Worm (Caenorhabditis elegans) whole organism, L4 larva: ENCODE results near the gene C56E6.4.

ENCODE experiments used
- F44E2.7 ChIP-seq: fragments of 200-800 bp; sonication (Bioruptor generic); IDR thresholded peaks from 2 replicates; pipeline ENCODE4 v2.1.2; 2022; ENCODE audit warnings: missing genetic modification characterization, missing compliant biosample characterization
- R02D3.7 ChIP-seq: fragments of 150-350 bp; sonication (generic microtip); optimal IDR thresholded peaks from 3 replicates; lab custom pipeline; 2014; ENCODE audit warnings: missing biosample characterization, missing genetic modification characterization
- T26A8.4 ChIP-seq: fragments of 200-800 bp; sonication (Bioruptor generic); IDR thresholded peaks from 2 replicates; pipeline ENCODE4 v1.3.6; 2022; ENCODE audit warnings: missing genetic modification characterization, missing compliant biosample characterization
- Y5F2A.4 ChIP-seq: fragments of 200-800 bp; sonication (Bioruptor generic); optimal IDR thresholded peaks from 2 replicates; lab custom pipeline; 2018; ENCODE audit warnings: mild to moderate bottlenecking, missing genetic modification characterization, missing compliant biosample characterization
- ZK337.2 ChIP-seq: fragments of 200-800 bp; sonication (Bioruptor generic); IDR thresholded peaks from 2 replicates; pipeline ENCODE4 v1.3.6; 2022; ENCODE audit warnings: missing genetic modification reagents, missing genetic modification characterization, missing compliant biosample characterization
- aha-1 ChIP-seq: fragments of 150-350 bp; peaks from one replicate; lab custom pipeline; 2014; ENCODE audit warnings: missing biosample characterization, missing genetic modification characterization
- aly-2 ChIP-seq: sonication (generic microtip); optimal IDR thresholded peaks from 2 replicates; lab custom pipeline; 2018; ENCODE audit warnings: missing biosample characterization, missing genetic modification characterization
- ama-1 ChIP-seq: fragments of 150-350 bp; optimal IDR thresholded peaks from 2 replicates; lab custom pipeline; 2014; ENCODE audit warnings: inconsistent platforms, mixed read lengths
- ceh-20 ChIP-seq: fragments of 200-800 bp; sonication (Bioruptor generic); IDR thresholded peaks from 2 replicates; pipeline ENCODE4 v1.3.6; 2022; ENCODE audit warnings: missing genetic modification reagents, missing genetic modification characterization, missing compliant biosample characterization
- ceh-32 ChIP-seq: sonication (generic microtip); optimal IDR thresholded peaks from 2 replicates; lab custom pipeline; 2016; ENCODE audit warnings: mild to moderate bottlenecking, missing genetic modification characterization, missing compliant biosample characterization; ENCODE audit not compliant: poor library complexity
- ceh-44 ChIP-seq: fragments of 200-800 bp; sonication (Bioruptor generic); IDR thresholded peaks from 2 replicates; pipeline ENCODE4 v1.3.6; 2022; ENCODE audit warnings: missing genetic modification reagents, missing genetic modification characterization, missing compliant biosample characterization
- ceh-62 ChIP-seq: sonication (generic microtip); optimal IDR thresholded peaks from 2 replicates; lab custom pipeline; 2017; ENCODE audit warnings: missing biosample characterization, missing genetic modification characterization
- ceh-82 ChIP-seq: sonication (generic microtip); optimal IDR thresholded peaks from 2 replicates; lab custom pipeline; 2017; ENCODE audit warnings: missing biosample characterization, missing genetic modification characterization
- ces-1 ChIP-seq: fragments of 150-350 bp; sonication (generic microtip); optimal IDR thresholded peaks from 4 replicates; lab custom pipeline; 2014; ENCODE audit warnings: missing biosample characterization, missing genetic modification reagents, missing genetic modification characterization
- daf-19 ChIP-seq: fragments of 200-800 bp; sonication (Bioruptor generic); conservative IDR thresholded peaks from 2 replicates; pipeline ENCODE4 v1.3.6; 2022; ENCODE audit warnings: missing genetic modification characterization, missing compliant biosample characterization
- dmd-8 ChIP-seq: fragments of 200-800 bp; sonication (Bioruptor generic); IDR thresholded peaks from 2 replicates; pipeline ENCODE4 v1.3.6; 2022; ENCODE audit warnings: missing genetic modification characterization, missing compliant biosample characterization
- fkh-10 ChIP-seq: fragments of 150-350 bp; optimal IDR thresholded peaks from 2 replicates; lab custom pipeline; 2014; ENCODE audit warnings: missing biosample characterization, missing genetic modification reagents, missing genetic modification characterization
- fos-1 ChIP-seq: fragments of 150-350 bp; optimal IDR thresholded peaks from 2 replicates; lab custom pipeline; 2014; ENCODE audit warnings: missing biosample characterization, missing genetic modification characterization
- hlh-30 ChIP-seq: sonication (generic microtip); optimal IDR thresholded peaks from 2 replicates; lab custom pipeline; 2017; ENCODE audit warnings: antibody characterized with exemption, mild to moderate bottlenecking, missing genetic modification characterization, missing compliant biosample characterization; ENCODE audit not compliant: insufficient read depth
- lim-7 ChIP-seq: fragments of 200-800 bp; sonication (Bioruptor generic); IDR thresholded peaks from 2 replicates; pipeline ENCODE4 v1.3.6; 2022; ENCODE audit warnings: missing genetic modification characterization, missing compliant biosample characterization
- lin-1 ChIP-seq: fragments of 200-800 bp; sonication (Bioruptor generic); IDR thresholded peaks from 2 replicates; pipeline ENCODE4 v1.3.6; 2022; ENCODE audit warnings: missing genetic modification reagents, missing genetic modification characterization, missing compliant biosample characterization
- lin-13 ChIP-seq: fragments of 150-350 bp; optimal IDR thresholded peaks from 2 replicates; lab custom pipeline; 2014; ENCODE audit warnings: missing biosample characterization, missing genetic modification reagents, missing genetic modification characterization
- lin-29 ChIP-seq: fragments of 200-800 bp; sonication (Bioruptor generic); IDR thresholded peaks from 2 replicates; pipeline ENCODE4 v1.3.6; 2022; ENCODE audit warnings: missing genetic modification reagents, missing genetic modification characterization, missing compliant biosample characterization
- lin-38 ChIP-seq: fragments of 200-800 bp; sonication (Bioruptor generic); IDR thresholded peaks from 2 replicates; pipeline ENCODE4 v1.3.6; 2022; ENCODE audit warnings: missing genetic modification reagents, missing genetic modification characterization, missing compliant biosample characterization
- lin-39 ChIP-seq: fragments of 150-350 bp; optimal IDR thresholded peaks from 2 replicates; lab custom pipeline; 2014; ENCODE audit warnings: missing biosample characterization, missing genetic modification reagents, missing genetic modification characterization
- madf-5 ChIP-seq, 2 experiments: fragments of 200-800 bp; sonication (Bioruptor generic); IDR thresholded peaks; 2 replicates each; pipeline ENCODE4 v1.3.6; 2022; ENCODE audit warnings: missing compliant biosample characterization in 2 of 2, missing genetic modification characterization in 2 of 2
- madf-9 ChIP-seq: fragments of 200-800 bp; sonication (Bioruptor generic); conservative IDR thresholded peaks from 2 replicates; pipeline ENCODE4 v1.3.6; 2022; ENCODE audit warnings: missing genetic modification reagents, missing genetic modification characterization, missing compliant biosample characterization
- mdl-1 ChIP-seq, 2 experiments: fragments of 150-350 bp in 1 of 2; sonication (generic microtip) in 1 of 2; optimal IDR thresholded peaks; 2 replicates each; lab custom pipeline; 2014 to 2017; ENCODE audit warnings: missing biosample characterization in 2 of 2, missing genetic modification characterization in 2 of 2
- mep-1 ChIP-seq: fragments of 150-350 bp; sonication (generic microtip); optimal IDR thresholded peaks from 3 replicates; lab custom pipeline; 2014; ENCODE audit warnings: missing biosample characterization, missing genetic modification characterization
- mxl-3 ChIP-seq: fragments of 200-800 bp; sonication (Bioruptor generic); optimal IDR thresholded peaks from 2 replicates; lab custom pipeline; 2018; ENCODE audit warnings: mild to moderate bottlenecking, missing genetic modification characterization, missing compliant biosample characterization
- nhr-10 ChIP-seq: fragments of 150-350 bp; optimal IDR thresholded peaks from 2 replicates; lab custom pipeline; 2014; ENCODE audit warnings: missing biosample characterization, missing genetic modification characterization
- nhr-11 ChIP-seq: fragments of 150-350 bp; optimal IDR thresholded peaks from 2 replicates; lab custom pipeline; 2014; ENCODE audit warnings: missing biosample characterization, missing genetic modification characterization
- nhr-111 ChIP-seq: fragments of 200-800 bp; sonication (Bioruptor generic); optimal IDR thresholded peaks from 2 replicates; lab custom pipeline; 2018; ENCODE audit warnings: mild to moderate bottlenecking, missing genetic modification characterization, missing compliant biosample characterization
- nhr-237 ChIP-seq: sonication (generic microtip); optimal IDR thresholded peaks from 2 replicates; lab custom pipeline; 2017; ENCODE audit warnings: missing biosample characterization, missing genetic modification characterization
- nhr-25 ChIP-seq: sonication (generic microtip); optimal IDR thresholded peaks from 2 replicates; lab custom pipeline; 2017; ENCODE audit warnings: missing genetic modification characterization, mild to moderate bottlenecking, missing compliant biosample characterization, antibody characterized with exemption, moderate library complexity, borderline replicate concordance; ENCODE audit not compliant: insufficient read depth
- nhr-28 ChIP-seq: fragments of 150-350 bp; optimal IDR thresholded peaks from 2 replicates; lab custom pipeline; 2014; ENCODE audit warnings: missing biosample characterization, missing genetic modification characterization
- nhr-42 ChIP-seq: fragments of 200-800 bp; sonication (Bioruptor generic); IDR thresholded peaks from 2 replicates; pipeline ENCODE4 v1.3.6; 2022; ENCODE audit warnings: missing genetic modification characterization, missing compliant biosample characterization
- nhr-48 ChIP-seq: sonication (generic microtip); optimal IDR thresholded peaks from 2 replicates; lab custom pipeline; 2016; ENCODE audit warnings: mild to moderate bottlenecking, missing genetic modification characterization, missing compliant biosample characterization
- pha-4 ChIP-seq, 2 experiments: fragments of 150-350 bp in 1 of 2; fragments of 200-800 bp in 1 of 2; sonication (Bioruptor generic) in 1 of 2; IDR thresholded peaks in 1 of 2; optimal IDR thresholded peaks in 1 of 2; 2 replicates each; pipeline versions ENCODE4 v1.3.6 to Lab custom; 2014 to 2022; ENCODE audit warnings: missing genetic modification characterization in 2 of 2, missing genetic modification reagents in 2 of 2, missing biosample characterization in 1 of 2, missing compliant biosample characterization in 1 of 2
- php-3 ChIP-seq: fragments of 200-800 bp; sonication (Bioruptor generic); IDR thresholded peaks from 2 replicates; pipeline ENCODE4 v1.3.6; 2022; ENCODE audit warnings: missing genetic modification reagents, missing genetic modification characterization, missing compliant biosample characterization
- pqm-1 ChIP-seq: sonication (generic microtip); optimal IDR thresholded peaks from 2 replicates; lab custom pipeline; 2017; ENCODE audit warnings: missing biosample characterization, missing genetic modification characterization
- rbr-2 ChIP-seq: sonication (generic microtip); optimal IDR thresholded peaks from 2 replicates; lab custom pipeline; 2016; ENCODE audit warnings: missing genotype, missing genetic modification characterization, missing compliant biosample characterization
- saeg-2 ChIP-seq: fragments of 200-800 bp; sonication (Bioruptor generic); IDR thresholded peaks from 2 replicates; pipeline ENCODE4 v1.3.6; 2022; ENCODE audit warnings: missing genetic modification reagents, missing genetic modification characterization, missing compliant biosample characterization
- set-16 ChIP-seq: fragments of 200-800 bp; sonication (Bioruptor generic); IDR thresholded peaks from 2 replicates; pipeline ENCODE4 v1.3.6; 2022; ENCODE audit warnings: missing genetic modification reagents, missing genetic modification characterization, missing compliant biosample characterization
- spr-3 ChIP-seq: fragments of 200-800 bp; sonication (Bioruptor generic); optimal IDR thresholded peaks from 2 replicates; lab custom pipeline; 2018; ENCODE audit warnings: mild to moderate bottlenecking, missing genetic modification characterization, missing compliant biosample characterization
- tag-97 ChIP-seq: fragments of 200-800 bp; sonication (Bioruptor generic); IDR thresholded peaks from 2 replicates; pipeline ENCODE4 v1.3.6; 2022; ENCODE audit warnings: missing genetic modification characterization, missing compliant biosample characterization
- tra-1 ChIP-seq: fragments of 200-800 bp; sonication (Bioruptor generic); IDR thresholded peaks from 2 replicates; pipeline ENCODE4 v1.3.6; 2022; ENCODE audit warnings: missing genetic modification reagents, missing genetic modification characterization, missing compliant biosample characterization
- zag-1 ChIP-seq: fragments of 150-350 bp; optimal IDR thresholded peaks from 2 replicates; lab custom pipeline; 2014; ENCODE audit warnings: missing biosample characterization, missing genetic modification characterization
- zfp-2 ChIP-seq: sonication (generic microtip); optimal IDR thresholded peaks from 2 replicates; lab custom pipeline; 2016; ENCODE audit warnings: mild to moderate bottlenecking, missing genetic modification characterization, missing compliant biosample characterization
- zip-11 ChIP-seq: fragments of 200-800 bp; sonication (Bioruptor generic); IDR thresholded peaks from 2 replicates; pipeline ENCODE4 v1.3.6; 2022; ENCODE audit warnings: missing genetic modification characterization, missing compliant biosample characterization
- zip-2 ChIP-seq: fragments of 150-350 bp; optimal IDR thresholded peaks from 2 replicates; lab custom pipeline; 2014; ENCODE audit warnings: missing biosample characterization, missing genetic modification characterization
- ztf-11 ChIP-seq: fragments of 150-350 bp; optimal IDR thresholded peaks from 2 replicates; lab custom pipeline; 2014; ENCODE audit warnings: missing biosample characterization, missing genetic modification characterization
- ztf-7 ChIP-seq: fragments of 150-350 bp; optimal IDR thresholded peaks from 2 replicates; lab custom pipeline; 2014; ENCODE audit warnings: missing biosample characterization, missing genetic modification characterization

The C56E6.4 gene

ce11 chrII:6491187-6491586 is 37.3 kb downstream of the C56E6.4 start (continued):
- TF ChIP-seq lin-39 (no peak), nhr-11 (tag; lab: Kevin White, UChicago) (no peak), lin-13 (GFP tag; lab: Kevin White, UChicago) (no peak), nhr-25 (tag; lab: Kevin White, UChicago) (no peak), set-16 (no peak), daf-19 (GFP tag; lab: Robert Waterston, UW) (no peak), saeg-2 (no peak), zip-2 (tag; lab: Kevin White, UChicago) (no peak), zfp-2 (tag; lab: Kevin White, UChicago) (no peak), fkh-10 (GFP tag; lab: Kevin White, UChicago) (no peak), aly-2 (tag; lab: Kevin White, UChicago) (no peak), mdl-1 (tag; optimal IDR thresholded peaks at IDR 0.05; lab: Kevin White, UChicago) (no peak), rbr-2 (tag; lab: Kevin White, UChicago) (no peak), pha-4 (GFP tag; IDR thresholded peaks at IDR 0.05; lab: Robert Waterston, UW) (peak; percentile 60; the same call in 1 of the 2 replicates), pha-4 (tag; optimal IDR thresholded peaks at IDR 0.05; lab: Kevin White, UChicago) (no peak), ceh-32 (tag; lab: Kevin White, UChicago) (no peak), aha-1 (tag; lab: Kevin White, UChicago) (no peak), lim-7 (GFP tag; lab: Robert Waterston, UW) (peak; percentile 48; the same call in 1 of the 2 replicates), F44E2.7 (GFP tag; lab: Robert Waterston, UW) (no peak), ces-1 (GFP tag; lab: Kevin White, UChicago) (no peak), lin-38 (GFP tag; lab: Robert Waterston, UW) (peak; percentile 72), ztf-7 (tag; lab: Kevin White, UChicago) (no peak), nhr-111 (GFP tag; lab: Kevin White, UChicago) (no peak), madf-9 (no peak), php-3 (GFP tag; lab: Robert Waterston, UW) (no peak), nhr-237 (no peak), lin-29 (no peak), hlh-30 (tag; lab: Kevin White, UChicago) (no peak), pqm-1 (tag; lab: Kevin White, UChicago) (no peak), nhr-42 (GFP tag; lab: Robert Waterston, UW) (no peak), nhr-10 (tag; lab: Kevin White, UChicago) (no peak), nhr-28 (tag; lab: Kevin White, UChicago) (no peak), madf-5 (GFP tag; IDR thresholded peaks at IDR 0.05; lab: Robert Waterston, UW) (0 out of 4 replicates have a peak, but pooled peaks of 1 of the 2 experiments have one; percentile 19), R02D3.7 (tag; lab: Kevin White, UChicago) (no peak), mxl-3 (GFP tag; lab: Kevin White, UChicago) (no peak), T26A8.4 (GFP tag; lab: Robert Waterston, UW) (no peak), ceh-20 (GFP tag; lab: Robert Waterston, UW) (no peak), Y5F2A.4 (GFP tag; lab: Kevin White, UChicago) (peak; percentile 8), ama-1 (lab: Kevin White, UChicago) (no peak), dmd-8 (GFP tag; lab: Robert Waterston, UW) (peak; percentile 37; the same call in 1 of the 2 replicates), ceh-82 (no peak), tag-97 (no peak), nhr-48 (tag; lab: Kevin White, UChicago) (no peak), mep-1 (tag; lab: Kevin White, UChicago) (no peak), tra-1 (GFP tag; lab: Robert Waterston, UW) (0 out of 2 replicates have a peak, but pooled peaks have one; percentile 11), lin-1 (GFP tag; lab: Robert Waterston, UW) (no peak), spr-3 (no peak), ceh-62 (tag; lab: Kevin White, UChicago) (no peak), ZK337.2 (no peak), ceh-44 (GFP tag; lab: Robert Waterston, UW) (no peak), zag-1 (tag; lab: Kevin White, UChicago) (no peak), zip-11 (GFP tag; lab: Robert Waterston, UW) (no peak), ztf-11 (tag; lab: Kevin White, UChicago) (no peak), fos-1 (tag; lab: Kevin White, UChicago) (no peak)
